Worm (Caenorhabditis elegans): Measurements from ENCODE around the gene F36D3.4.

The F36D3.4 gene

ce11 chrV:16483044-16483443 is 34.5 kb downstream of the F36D3.4 start, which contains the start of gene F57E7.2:
Gene F57E7.2 (minus strand): TSS chrV:16483144.
- TF ChIP-seq ZK546.5 (tag; optimal IDR thresholded peaks at IDR 0.05) = no peak
- no peak for TF ChIP-seq nhr-237 (tag; optimal IDR thresholded peaks at IDR 0.05)
- no peak for TF ChIP-seq blmp-1 (tag; optimal IDR thresholded peaks at IDR 0.05; ENCODE audit: insufficient read depth)
- TF ChIP-seq mbf-1 (tag; optimal IDR thresholded peaks at IDR 0.05) = no peak
- TF ChIP-seq unc-55 (GFP tag; optimal IDR thresholded peaks at IDR 0.05) = no peak
- TF ChIP-seq R02D3.7 (tag; optimal IDR thresholded peaks at IDR 0.05) = no peak
- TF ChIP-seq nhr-21 (tag; optimal IDR thresholded peaks at IDR 0.05) = no peak
- TF ChIP-seq F13H6.1 (tag; optimal IDR thresholded peaks at IDR 0.05) = no peak
- TF ChIP-seq nhr-23 (tag; optimal IDR thresholded peaks at IDR 0.05) = no peak
- TF ChIP-seq sem-4 (tag; optimal IDR thresholded peaks at IDR 0.05) = no peak
- no peak for TF ChIP-seq zag-1 (tag; optimal IDR thresholded peaks at IDR 0.05)
- no peak for TF ChIP-seq ama-1 (optimal IDR thresholded peaks at IDR 0.05)

DNA sequence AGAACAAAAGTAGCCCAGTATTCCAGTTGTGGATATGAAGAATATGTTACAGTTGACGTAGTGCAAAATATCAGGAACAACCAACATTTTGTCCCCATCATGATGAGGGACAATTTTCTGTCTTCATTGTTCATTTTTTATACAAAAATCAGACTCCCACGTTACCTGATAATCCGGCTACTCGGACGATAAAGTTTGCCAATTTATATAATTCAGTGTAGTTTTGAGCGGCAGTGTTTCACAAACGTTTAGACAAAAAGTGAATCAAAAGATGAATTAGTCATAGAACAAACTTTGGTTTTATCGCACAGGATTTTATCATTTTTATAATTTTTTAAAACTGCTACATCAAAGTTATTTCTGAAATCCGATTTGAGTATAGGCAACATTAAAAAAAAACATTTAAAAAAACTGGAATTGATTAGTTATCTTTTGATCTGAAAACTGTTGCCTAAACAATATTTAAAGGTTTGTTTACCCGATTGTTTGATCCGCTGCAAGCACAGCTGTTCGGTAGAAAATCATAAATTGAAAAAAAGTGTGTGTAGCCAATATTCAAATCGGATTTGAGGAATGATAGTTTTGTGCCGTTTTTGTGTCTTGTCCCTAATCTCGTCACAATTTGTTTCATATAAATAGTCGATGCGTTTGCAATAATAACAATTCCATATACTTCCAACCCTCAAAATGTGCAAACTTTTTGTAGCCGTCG is 36.4 kb downstream of the F36D3.4 start, which contains the start of the genes F57E7.4 and spig-6:
TSS of gene F57E7.4 (minus strand) at position 101 of the 712 bp plus-strand sequence.
TSS of gene spig-6 (plus strand) at position 662 of the 712 bp plus-strand sequence.
- no peak for TF ChIP-seq mdl-1 (tag; optimal IDR thresholded peaks at IDR 0.05)
- no peak for TF ChIP-seq aly-2 (tag; optimal IDR thresholded peaks at IDR 0.05)
- TF ChIP-seq F13H6.1 (tag; optimal IDR thresholded peaks at IDR 0.05) = no peak
- TF ChIP-seq ama-1 (optimal IDR thresholded peaks at IDR 0.05) = no peak
- no peak for TF ChIP-seq ztf-11 (tag; optimal IDR thresholded peaks at IDR 0.05)
- TF ChIP-seq gmeb-1 (tag; optimal IDR thresholded peaks at IDR 0.05) = no peak
- no peak for TF ChIP-seq snpc-4 (tag; optimal IDR thresholded peaks at IDR 0.05)
- TF ChIP-seq Y55F3AM.14 (GFP tag; optimal IDR thresholded peaks at IDR 0.05) = no peak
- no peak for TF ChIP-seq ceh-16 (tag; optimal IDR thresholded peaks at IDR 0.05)
- no peak for TF ChIP-seq nhr-129 (tag; optimal IDR thresholded peaks at IDR 0.05)
- no peak for TF ChIP-seq sem-4 (tag; optimal IDR thresholded peaks at IDR 0.05)
- no peak for TF ChIP-seq nhr-10 (tag; optimal IDR thresholded peaks at IDR 0.05)
- no peak for TF ChIP-seq nhr-21 (tag; optimal IDR thresholded peaks at IDR 0.05)
- no peak for TF ChIP-seq fos-1 (tag; optimal IDR thresholded peaks at IDR 0.05)
- no peak for TF ChIP-seq nhr-23 (tag; optimal IDR thresholded peaks at IDR 0.05)
- TF ChIP-seq ztf-1 (GFP tag; conservative IDR thresholded peaks at IDR 0.05) = no peak
- TF ChIP-seq mbf-1 (tag; optimal IDR thresholded peaks at IDR 0.05) = no peak
- no peak for TF ChIP-seq unc-55 (GFP tag; optimal IDR thresholded peaks at IDR 0.05)
- no peak for TF ChIP-seq R02D3.7 (tag; optimal IDR thresholded peaks at IDR 0.05)
- TF ChIP-seq unc-62 (GFP tag; optimal IDR thresholded peaks at IDR 0.05) = no peak

DNA sequence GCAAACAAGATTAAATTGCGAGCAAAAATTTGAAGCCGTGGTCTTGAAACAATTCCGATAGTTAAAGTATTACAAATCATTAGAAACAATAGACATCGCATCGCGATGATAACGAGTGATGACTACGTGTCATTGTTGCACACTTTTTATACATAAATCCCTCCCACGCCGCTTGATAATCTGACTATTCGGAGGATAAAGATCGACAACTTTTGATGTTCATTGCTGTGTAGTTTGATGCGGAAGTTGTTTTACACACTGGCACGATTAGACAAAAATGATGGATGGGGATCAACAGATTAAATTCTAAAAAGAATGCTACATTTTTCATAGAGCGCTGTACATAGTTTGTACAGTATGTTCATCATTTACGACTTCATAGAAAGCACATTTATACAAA is 38.2 kb downstream of the F36D3.4 start, which contains the start of gene T08G3.11:
TSS of gene T08G3.11 (minus strand) at position 101 of the 400 bp plus-strand sequence.
- no peak for TF ChIP-seq lsy-2 (tag; optimal IDR thresholded peaks at IDR 0.05)
- TF ChIP-seq ceh-82 (tag; optimal IDR thresholded peaks at IDR 0.05) = no peak
- TF ChIP-seq ceh-16 (tag; optimal IDR thresholded peaks at IDR 0.05) = no peak
- TF ChIP-seq nhr-237 (tag; optimal IDR thresholded peaks at IDR 0.05) = no peak
- no peak for TF ChIP-seq snpc-4 (tag; optimal IDR thresholded peaks at IDR 0.05)
- no peak for TF ChIP-seq R02D3.7 (tag; optimal IDR thresholded peaks at IDR 0.05)
- no peak for TF ChIP-seq elt-1 (tag; optimal IDR thresholded peaks at IDR 0.05)
- no peak for TF ChIP-seq lin-11 (tag; optimal IDR thresholded peaks at IDR 0.05)
- TF ChIP-seq zag-1 (tag; optimal IDR thresholded peaks at IDR 0.05) = no peak
- TF ChIP-seq alr-1 (tag; optimal IDR thresholded peaks at IDR 0.05) = no peak
- no peak for TF ChIP-seq fos-1 (tag; optimal IDR thresholded peaks at IDR 0.05)
- no peak for TF ChIP-seq nhr-6 (tag; optimal IDR thresholded peaks at IDR 0.05)
- no peak for TF ChIP-seq nhr-12 (tag; optimal IDR thresholded peaks at IDR 0.05)
- TF ChIP-seq crh-2 (tag; optimal IDR thresholded peaks at IDR 0.05) = no peak
- TF ChIP-seq sma-9 (GFP tag; optimal IDR thresholded peaks at IDR 0.05) = no peak
- no peak for TF ChIP-seq sma-9 (tag; optimal IDR thresholded peaks at IDR 0.05)
- TF ChIP-seq mab-5 (tag; optimal IDR thresholded peaks at IDR 0.05) = no peak
- no peak for TF ChIP-seq ztf-1 (GFP tag; conservative IDR thresholded peaks at IDR 0.05)

DNA sequence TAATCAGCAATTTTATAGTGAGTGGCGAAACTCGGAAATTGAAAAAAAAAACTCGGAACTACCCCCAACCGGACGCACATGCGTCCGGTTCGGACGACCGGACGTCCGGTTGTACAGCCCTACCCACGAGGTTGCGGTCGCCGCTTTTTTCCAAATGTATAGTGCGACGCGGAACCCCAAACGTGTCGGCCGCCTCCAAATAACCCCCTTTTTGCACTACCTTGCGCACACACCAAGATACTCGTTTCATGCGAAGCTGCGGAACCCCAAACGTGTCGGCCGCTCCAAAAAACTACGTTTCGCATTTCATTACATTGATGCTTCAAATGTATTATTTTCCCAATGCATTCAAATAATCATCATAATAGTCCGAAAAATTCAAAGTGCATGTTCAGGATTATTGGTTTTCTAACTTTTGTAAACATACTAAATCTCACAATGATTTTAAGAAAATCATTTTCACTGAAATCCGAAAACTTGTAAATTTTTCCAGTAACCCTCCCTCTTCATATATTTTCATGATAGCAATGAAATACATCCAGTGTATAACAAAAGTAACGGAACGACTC is 45.4 kb downstream of the F36D3.4 start, which contains the start of gene srw-35:
TSS of gene srw-35 (plus strand) at position 519 of the 569 bp plus-strand sequence.
- no peak for TF ChIP-seq ztf-4 (tag; optimal IDR thresholded peaks at IDR 0.05)
- no peak for TF ChIP-seq sem-4 (tag; optimal IDR thresholded peaks at IDR 0.05)
- no peak for TF ChIP-seq peb-1 (tag; optimal IDR thresholded peaks at IDR 0.05)
- TF ChIP-seq alr-1 (tag; optimal IDR thresholded peaks at IDR 0.05) = no peak
- no peak for TF ChIP-seq mdl-1 (tag; optimal IDR thresholded peaks at IDR 0.05)
- no peak for TF ChIP-seq nhr-23 (tag; optimal IDR thresholded peaks at IDR 0.05)
- no peak for TF ChIP-seq lsy-2 (tag; optimal IDR thresholded peaks at IDR 0.05)
- TF ChIP-seq zag-1 (tag; optimal IDR thresholded peaks at IDR 0.05) = no peak
- no peak for TF ChIP-seq ztf-11 (tag; optimal IDR thresholded peaks at IDR 0.05)
- no peak for TF ChIP-seq sma-3 (GFP tag; optimal IDR thresholded peaks at IDR 0.05)
- TF ChIP-seq aly-2 (tag; optimal IDR thresholded peaks at IDR 0.05) = no peak
- TF ChIP-seq dmd-4 (tag; optimal IDR thresholded peaks at IDR 0.05) = no peak
- no peak for TF ChIP-seq nhr-237 (tag; optimal IDR thresholded peaks at IDR 0.05)
- TF ChIP-seq nhr-21 (tag; optimal IDR thresholded peaks at IDR 0.05) = no peak
- no peak for TF ChIP-seq nhr-12 (tag; optimal IDR thresholded peaks at IDR 0.05)
- no peak for TF ChIP-seq elt-3 (tag; optimal IDR thresholded peaks at IDR 0.05)
- TF ChIP-seq elt-1 (tag; optimal IDR thresholded peaks at IDR 0.05) = no peak
